Fruit fly (Drosophila melanogaster) whole organism, prepupa: ENCODE results near the gene Sik2.

Experiments
- Blimp-1 ChIP-seq: fragments of 200-800 bp; sonication (Bioruptor generic); optimal IDR thresholded peaks from 3 replicates; lab custom pipeline; 2017; ENCODE audit warnings: missing biosample characterization, missing genetic modification characterization, mild to moderate bottlenecking, moderate library complexity, missing genetic modification reagents
- CG10631 ChIP-seq: fragments of 200-800 bp; sonication (Bioruptor generic); optimal IDR thresholded peaks from 2 replicates; lab custom pipeline; 2016; ENCODE audit warnings: missing biosample characterization, missing genetic modification characterization
- CG10669 ChIP-seq: fragments of 200-800 bp; sonication (Bioruptor generic); optimal IDR thresholded peaks from 3 replicates; lab custom pipeline; 2018; ENCODE audit warnings: missing biosample characterization, mild to moderate bottlenecking, missing genetic modification characterization, moderate library complexity
- CG11294 ChIP-seq: fragments of 200-800 bp; sonication (Bioruptor generic); IDR thresholded peaks from 2 replicates; pipeline ENCODE4 v1.3.6; 2022; ENCODE audit warnings: missing biosample characterization, missing genetic modification characterization
- CG11762 ChIP-seq: fragments of 200-800 bp; sonication (Bioruptor generic); optimal IDR thresholded peaks from 3 replicates; lab custom pipeline; 2016; ENCODE audit warnings: missing biosample characterization, missing genetic modification characterization; ENCODE audit not compliant: insufficient read depth
- CG11902 ChIP-seq: fragments of 200-800 bp; sonication (Bioruptor generic); optimal IDR thresholded peaks from 3 replicates; lab custom pipeline; 2016; ENCODE audit warnings: missing biosample characterization, missing genetic modification characterization
- CG16779 ChIP-seq: fragments of 200-800 bp; sonication (Bioruptor generic); optimal IDR thresholded peaks from 3 replicates; lab custom pipeline; 2017; ENCODE audit warnings: missing biosample characterization, mild to moderate bottlenecking, missing genetic modification characterization
- CG3032 ChIP-seq: fragments of 200-800 bp; optimal IDR thresholded peaks from 2 replicates; lab custom pipeline; 2019; ENCODE audit warnings: missing biosample characterization, mild to moderate bottlenecking, missing genetic modification characterization, moderate library complexity
- CG31627 ChIP-seq: fragments of 200-800 bp; sonication (Bioruptor generic); optimal IDR thresholded peaks from 3 replicates; lab custom pipeline; 2016; ENCODE audit warnings: missing biosample characterization, missing genetic modification characterization
- CG3919 ChIP-seq: fragments of 200-800 bp; sonication (Bioruptor generic); optimal IDR thresholded peaks from 3 replicates; lab custom pipeline; 2016; ENCODE audit warnings: missing biosample characterization, missing genetic modification characterization
- CG4318 ChIP-seq: fragments of 200-800 bp; sonication (Bioruptor generic); optimal IDR thresholded peaks from 3 replicates; lab custom pipeline; 2017; ENCODE audit warnings: missing biosample characterization, mild to moderate bottlenecking, missing genetic modification characterization
- CG6163 ChIP-seq: fragments of 200-800 bp; sonication (Bioruptor generic); IDR thresholded peaks from 3 replicates; pipeline ENCODE4 v1.3.6; 2022; ENCODE audit warnings: missing biosample characterization, missing genetic modification characterization
- CG6276 ChIP-seq: fragments of 200-800 bp; sonication (Bioruptor generic); optimal IDR thresholded peaks from 2 replicates; lab custom pipeline; 2017; ENCODE audit warnings: missing biosample characterization, mild to moderate bottlenecking, missing genetic modification characterization
- CG6792 ChIP-seq: fragments of 200-800 bp; sonication (Bioruptor generic); optimal IDR thresholded peaks from 3 replicates; lab custom pipeline; 2016; ENCODE audit warnings: missing biosample characterization, missing genetic modification characterization
- CG6808 ChIP-seq: fragments of 200-800 bp; sonication (Bioruptor generic); optimal IDR thresholded peaks from 3 replicates; lab custom pipeline; 2017; ENCODE audit warnings: missing biosample characterization, missing genetic modification characterization, mild to moderate bottlenecking, moderate library complexity, missing genetic modification reagents
- CG7368 ChIP-seq: fragments of 200-800 bp; sonication (Bioruptor generic); optimal IDR thresholded peaks from 3 replicates; lab custom pipeline; 2016; ENCODE audit warnings: missing biosample characterization, missing genetic modification characterization
- CG8119 ChIP-seq: fragments of 200-800 bp; sonication (Bioruptor generic); IDR thresholded peaks from 3 replicates; pipeline ENCODE4 v1.3.6; 2022; ENCODE audit warnings: missing biosample characterization, missing genetic modification characterization
- CG9139 ChIP-seq: fragments of 200-800 bp; sonication (Bioruptor generic); optimal IDR thresholded peaks from 3 replicates; lab custom pipeline; 2017; ENCODE audit warnings: missing biosample characterization, mild to moderate bottlenecking, missing genetic modification characterization
- Eip75B ChIP-seq: fragments of 200-800 bp; sonication (Bioruptor generic); optimal IDR thresholded peaks from 3 replicates; lab custom pipeline; 2016; ENCODE audit warnings: missing biosample characterization, missing genetic modification characterization
- Eip78C ChIP-seq: fragments of 200-800 bp; sonication (Bioruptor generic); peaks from one replicate; lab custom pipeline; 2016; ENCODE audit warnings: missing biosample characterization, missing genetic modification characterization
- Eip93F ChIP-seq: fragments of 200-800 bp; sonication (Bioruptor generic); optimal IDR thresholded peaks from 2 replicates; lab custom pipeline; 2016; ENCODE audit warnings: missing biosample characterization, mild to moderate bottlenecking, missing genetic modification characterization
- Ets21C ChIP-seq: fragments of 200-800 bp; sonication (Bioruptor generic); optimal IDR thresholded peaks from 3 replicates; lab custom pipeline; 2016; ENCODE audit warnings: missing biosample characterization, missing genetic modification characterization
- Hr38 ChIP-seq: sonication (Bioruptor generic); optimal IDR thresholded peaks from 2 replicates; lab custom pipeline; 2016; ENCODE audit warnings: missing biosample characterization, missing genetic modification characterization
- Hr39 ChIP-seq: fragments of 200-800 bp; sonication (Bioruptor generic); optimal IDR thresholded peaks from 2 replicates; lab custom pipeline; 2016; ENCODE audit warnings: missing biosample characterization, missing genetic modification characterization
- Hr4 ChIP-seq: fragments of 200-800 bp; sonication (Bioruptor generic); optimal IDR thresholded peaks from 3 replicates; lab custom pipeline; 2016; ENCODE audit warnings: missing biosample characterization, missing genetic modification characterization
- Lpt ChIP-seq: fragments of 200-800 bp; sonication (Bioruptor generic); optimal IDR thresholded peaks from 3 replicates; lab custom pipeline; 2016; ENCODE audit warnings: missing biosample characterization, missing genetic modification characterization
- Met ChIP-seq: fragments of 200-800 bp; sonication (Bioruptor generic); optimal IDR thresholded peaks from 3 replicates; lab custom pipeline; 2016; ENCODE audit warnings: missing biosample characterization, missing genetic modification characterization
- OdsH ChIP-seq: fragments of 200-800 bp; sonication (Bioruptor generic); optimal IDR thresholded peaks from 3 replicates; lab custom pipeline; 2016; ENCODE audit warnings: missing biosample characterization, missing genetic modification characterization
- Sox102F ChIP-seq: fragments of 200-800 bp; sonication (Bioruptor generic); optimal IDR thresholded peaks from 2 replicates; lab custom pipeline; 2016; ENCODE audit warnings: missing biosample characterization, mild to moderate bottlenecking, missing genetic modification characterization
- Sox14 ChIP-seq: fragments of 200-800 bp; sonication (Bioruptor generic); optimal IDR thresholded peaks from 3 replicates; lab custom pipeline; 2016; ENCODE audit warnings: missing biosample characterization, missing genetic modification characterization
- Sox15 ChIP-seq: fragments of 200-800 bp; sonication (Bioruptor generic); optimal IDR thresholded peaks from 3 replicates; lab custom pipeline; 2016; ENCODE audit warnings: missing biosample characterization, missing genetic modification characterization
- achi ChIP-seq: fragments of 200-800 bp; sonication (Bioruptor generic); optimal IDR thresholded peaks from 3 replicates; lab custom pipeline; 2016; ENCODE audit warnings: missing biosample characterization, missing genetic modification characterization
- cyc ChIP-seq: fragments of 200-800 bp; sonication (Bioruptor generic); optimal IDR thresholded peaks from 3 replicates; lab custom pipeline; 2016; ENCODE audit warnings: missing biosample characterization, missing genetic modification characterization
- dsx ChIP-seq: fragments of 200-800 bp; optimal IDR thresholded peaks from 3 replicates; lab custom pipeline; 2019; ENCODE audit warnings: missing biosample characterization, mild to moderate bottlenecking, missing genetic modification characterization, moderate library complexity; ENCODE audit not compliant: poor library complexity, severe bottlenecking
- eg ChIP-seq: fragments of 200-800 bp; sonication (Bioruptor generic); IDR thresholded peaks from 3 replicates; pipeline ENCODE4 v1.3.6; 2022; ENCODE audit warnings: missing biosample characterization, missing genetic modification characterization
- esn ChIP-seq: fragments of 200-800 bp; sonication (Bioruptor generic); optimal IDR thresholded peaks from 2 replicates; lab custom pipeline; 2016; ENCODE audit warnings: missing biosample characterization, mild to moderate bottlenecking, missing genetic modification characterization, moderate library complexity
- fd59A ChIP-seq: fragments of 200-800 bp; sonication (Bioruptor generic); optimal IDR thresholded peaks from 2 replicates; lab custom pipeline; 2017; ENCODE audit warnings: missing biosample characterization, mild to moderate bottlenecking, missing genetic modification characterization, missing genetic modification reagents
- fd85E ChIP-seq: fragments of 200-800 bp; sonication (Bioruptor generic); optimal IDR thresholded peaks from 3 replicates; lab custom pipeline; 2016; ENCODE audit warnings: missing biosample characterization, missing genetic modification characterization
- fkh ChIP-seq: fragments of 200-800 bp; sonication (Bioruptor generic); optimal IDR thresholded peaks from 3 replicates; lab custom pipeline; 2017; ENCODE audit warnings: missing biosample characterization, mild to moderate bottlenecking, missing genetic modification characterization, moderate library complexity
- pdm3 ChIP-seq: fragments of 200-800 bp; sonication (Bioruptor generic); optimal IDR thresholded peaks from 3 replicates; lab custom pipeline; 2016; ENCODE audit warnings: missing biosample characterization, missing genetic modification characterization
- salr ChIP-seq, 2 experiments: fragments of 200-800 bp; sonication (Bioruptor generic); optimal IDR thresholded peaks; 3 replicates each; lab custom pipeline; 2016 to 2018; ENCODE audit warnings: missing biosample characterization in 2 of 2, missing genetic modification characterization in 2 of 2, mild to moderate bottlenecking in 1 of 2
- ss ChIP-seq, 2 experiments: fragments of 200-800 bp; sonication (Bioruptor generic); optimal IDR thresholded peaks; 2 replicates in 1 of 2; 3 replicates in 1 of 2; lab custom pipeline; 2017 to 2018; ENCODE audit warnings: mild to moderate bottlenecking in 2 of 2, missing biosample characterization in 2 of 2, missing genetic modification characterization in 2 of 2, moderate library complexity in 1 of 2
- svp ChIP-seq: fragments of 200-800 bp; sonication (Bioruptor generic); peaks from one replicate; lab custom pipeline; 2016; ENCODE audit warnings: missing biosample characterization, missing genetic modification characterization
- topi ChIP-seq: fragments of 200-800 bp; sonication (Bioruptor generic); optimal IDR thresholded peaks from 3 replicates; lab custom pipeline; 2016; ENCODE audit warnings: missing biosample characterization, missing genetic modification characterization
- vri ChIP-seq: fragments of 200-800 bp; sonication (Bioruptor generic); optimal IDR thresholded peaks from 3 replicates; lab custom pipeline; 2016; ENCODE audit warnings: missing biosample characterization, mild to moderate bottlenecking, missing genetic modification characterization

Gene Sik2

DNA sequence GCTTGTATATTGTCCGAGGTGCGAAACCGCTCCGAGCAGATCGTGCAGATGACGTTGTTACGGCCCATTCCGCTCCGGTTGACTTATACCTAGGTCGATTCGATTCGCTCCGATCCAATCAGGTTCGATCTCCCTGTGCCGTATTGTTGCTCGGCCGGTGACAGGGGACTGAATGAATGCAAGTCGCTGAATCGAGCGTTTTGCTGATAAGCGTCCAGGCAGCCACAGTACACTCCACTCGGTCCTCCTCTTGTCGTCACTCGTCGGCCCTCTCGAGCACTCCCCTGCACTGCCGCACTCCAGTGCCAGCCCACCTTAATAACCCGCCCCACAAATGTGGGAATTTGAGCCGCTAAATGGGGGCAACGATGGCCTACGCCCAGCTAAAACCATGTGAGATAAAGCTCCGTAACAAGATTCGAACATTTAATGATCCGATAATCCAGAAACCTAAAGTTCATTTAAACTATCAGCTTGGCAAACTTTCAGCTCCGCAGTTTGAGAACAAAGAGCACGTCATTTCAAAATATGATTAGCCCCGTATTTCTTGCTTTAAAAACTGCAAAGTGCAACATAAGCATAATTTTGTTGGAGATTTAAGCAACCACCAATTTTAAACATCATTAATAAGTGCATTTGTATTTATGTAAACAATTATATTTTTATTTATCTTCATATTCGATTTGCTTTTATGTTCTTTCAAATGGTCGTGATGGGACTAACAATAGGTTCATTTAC lies 17.9 kb downstream of the Sik2 start, which contains the start of gene CG4325:
Gene CG4325 (minus strand): TSS at position 159 of the 738 bp plus-strand sequence.
- TF ChIP-seq CG4318 (GFP tag; lab: Kevin White, UChicago) (no peak), svp (GFP tag; lab: Kevin White, UChicago) (peak; percentile 95), Eip78C (peak; percentile 15), vri (GFP tag; lab: Kevin White, UChicago) (peak; percentile 39), CG16779 (tag; lab: Kevin White, UChicago) (no peak), Sox102F (GFP tag; lab: Kevin White, UChicago) (no peak), CG11294 (no peak), Eip93F (GFP tag; lab: Kevin White, UChicago) (no peak), CG6808 (GFP tag; lab: Kevin White, UChicago) (no peak), CG10631 (GFP tag; lab: Kevin White, UChicago) (no peak), pdm3 (GFP tag; lab: Kevin White, UChicago) (no peak), ss (GFP tag; optimal IDR thresholded peaks at IDR 0.05; lab: Kevin White, UChicago) (no peak), salr (GFP tag; optimal IDR thresholded peaks at IDR 0.05; lab: Kevin White, UChicago) (no peak), cyc (no peak), CG6163 (GFP tag; lab: Robert Waterston, UW) (0 out of 3 replicates have a peak, but pooled peaks have one; percentile 16), fd85E (GFP tag; lab: Kevin White, UChicago) (no peak)

- peak; percentile 8 for TF ChIP-seq Hr39 (GFP tag; lab: Kevin White, UChicago)
- no peak for TF ChIP-seq CG11902 (GFP tag; lab: Kevin White, UChicago)
- TF ChIP-seq CG10669 (GFP tag; lab: Kevin White, UChicago), result no peak
- peak; percentile 42 for TF ChIP-seq Met (GFP tag; lab: Kevin White, UChicago)
- no peak for TF ChIP-seq achi (GFP tag; lab: Kevin White, UChicago)
- no peak for TF ChIP-seq CG6808 (GFP tag; lab: Kevin White, UChicago)
- TF ChIP-seq topi (GFP tag; lab: Kevin White, UChicago), result peak; percentile 32
- no peak for TF ChIP-seq Eip75B (GFP tag; lab: Kevin White, UChicago)
- TF ChIP-seq dsx (GFP tag; lab: Kevin White, UChicago), result peak; percentile 96
- TF ChIP-seq CG8119 (GFP tag; lab: Robert Waterston, UW), result no peak
- peak; percentile 25 for TF ChIP-seq CG3919 (GFP tag; lab: Kevin White, UChicago)
- TF ChIP-seq Hr4 (GFP tag; lab: Kevin White, UChicago), result peak; percentile 46
- TF ChIP-seq Hr38 (GFP tag; lab: Kevin White, UChicago), result no peak
- TF ChIP-seq esn, result peak; percentile 43
- peak; percentile 40 for TF ChIP-seq CG31627
- TF ChIP-seq Blimp-1, result no peak
- TF ChIP-seq CG4318 (GFP tag; lab: Kevin White, UChicago), result peak; percentile 26
- TF ChIP-seq Eip93F (GFP tag; lab: Kevin White, UChicago), result no peak
- TF ChIP-seq Sox102F (GFP tag; lab: Kevin White, UChicago), result peak; percentile 50
- TF ChIP-seq fkh (GFP tag; lab: Kevin White, UChicago), result peak; percentile 11
- no peak for TF ChIP-seq CG9139
- TF ChIP-seq CG6792 (GFP tag; lab: Kevin White, UChicago), result peak; percentile 21
- TF ChIP-seq CG16779 (tag; lab: Kevin White, UChicago), result peak; percentile 44
- TF ChIP-seq vri (GFP tag; lab: Kevin White, UChicago), result peak; percentile 19
- TF ChIP-seq svp (GFP tag; lab: Kevin White, UChicago), result peak; percentile 80
- TF ChIP-seq CG6276 (GFP tag; lab: Kevin White, UChicago), result no peak
- TF ChIP-seq OdsH (GFP tag; lab: Kevin White, UChicago), result peak; percentile 38
- TF ChIP-seq fd59A, result no peak
- TF ChIP-seq Lpt (GFP tag; lab: Kevin White, UChicago), result no peak
- no peak for TF ChIP-seq CG11762 (GFP tag; lab: Kevin White, UChicago)
- no peak for TF ChIP-seq Sox15
- peak; percentile 64 for TF ChIP-seq Sox14 (GFP tag; lab: Kevin White, UChicago)
- peak; percentile 37 for TF ChIP-seq CG3032 (tag; lab: Kevin White, UChicago)
- peak; percentile 4 for TF ChIP-seq fd85E (GFP tag; lab: Kevin White, UChicago)
- TF ChIP-seq Ets21C (GFP tag; lab: Kevin White, UChicago), result no peak
- peak; percentile 49; the same call in 2 of the 3 replicates for TF ChIP-seq eg (GFP tag; lab: Robert Waterston, UW)
- no peak for TF ChIP-seq CG7368 (GFP tag; lab: Kevin White, UChicago)
Measured at dm6 chrX:2041981-2042847, 19.5 kb downstream of the Sik2 start, which contains the start of the genes Actn and usp. TSS of gene Actn (minus strand) at chrX:2042311. TSS of gene usp (minus strand) at chrX:2042311.
